Fruit fly (Drosophila melanogaster) whole organism, embryonic: ENCODE results near the gene CG5687.
A peak's percentile ranks its signal among the peaks of the same experiment; 100 is the strongest.

Experiments used
- Ada2b ChIP-seq: fragments of 200-800 bp; sonication (Bioruptor generic); IDR thresholded peaks from 2 replicates; pipeline ENCODE4 v1.3.6; 2022; ENCODE audit warnings: missing biosample characterization, missing genetic modification characterization
- Bgb ChIP-seq: fragments of 200-800 bp; sonication (Bioruptor generic); IDR thresholded peaks from 2 replicates; pipeline ENCODE4 v1.3.6; 2022; ENCODE audit warnings: missing biosample characterization, missing genetic modification characterization; ENCODE audit not compliant: partially characterized antibody
- CG10366 ChIP-seq: fragments of 200-800 bp; sonication (Bioruptor generic); IDR thresholded peaks from 2 replicates; pipeline ENCODE4 v1.3.6; 2022; ENCODE audit warnings: missing biosample characterization, missing genetic modification characterization
- CG11695 ChIP-seq: fragments of 200-800 bp; sonication (Bioruptor generic); IDR thresholded peaks from 3 replicates; pipeline ENCODE4 v1.3.6; 2022; ENCODE audit warnings: missing biosample characterization, missing genetic modification characterization
- CG11723 ChIP-seq: fragments of 200-800 bp; sonication (Bioruptor generic); optimal IDR thresholded peaks from 2 replicates; lab custom pipeline; 2017; ENCODE audit warnings: missing biosample characterization, mild to moderate bottlenecking, missing genetic modification characterization
- CG12071 ChIP-seq: fragments of 200-800 bp; sonication (Bioruptor generic); optimal IDR thresholded peaks from 3 replicates; lab custom pipeline; 2018; ENCODE audit warnings: missing biosample characterization, mild to moderate bottlenecking, missing genetic modification characterization
- CG1603 ChIP-seq: fragments of 200-800 bp; sonication (Bioruptor generic); optimal IDR thresholded peaks from 2 replicates; lab custom pipeline; 2019; ENCODE audit warnings: missing biosample characterization, mild to moderate bottlenecking, missing genetic modification characterization, moderate library complexity
- CG16779 ChIP-seq: fragments of 200-800 bp; sonication (Bioruptor generic); IDR thresholded peaks from 2 replicates; pipeline ENCODE4 v1.3.6; 2022; ENCODE audit warnings: missing biosample characterization, missing genetic modification characterization
- CG17328 ChIP-seq: fragments of 200-800 bp; sonication (Bioruptor generic); IDR thresholded peaks from 2 replicates; pipeline ENCODE4 v1.3.6; 2022; ENCODE audit warnings: missing biosample characterization, missing genetic modification characterization
- CG17361 ChIP-seq: fragments of 200-800 bp; sonication (Bioruptor generic); IDR thresholded peaks from 3 replicates; pipeline ENCODE4 v1.3.6; 2022; ENCODE audit warnings: missing biosample characterization, missing genetic modification characterization
- CG17568 ChIP-seq: fragments of 200-800 bp; sonication (Bioruptor generic); optimal IDR thresholded peaks from 2 replicates; lab custom pipeline; 2018; ENCODE audit warnings: missing biosample characterization, mild to moderate bottlenecking, missing genetic modification characterization, moderate library complexity
- CG18476 ChIP-seq: fragments of 200-800 bp; sonication (Bioruptor generic); optimal IDR thresholded peaks from 2 replicates; lab custom pipeline; 2016; ENCODE audit warnings: missing biosample characterization, mild to moderate bottlenecking, missing genetic modification characterization
- CG32772 ChIP-seq: fragments of 200-800 bp; sonication (Bioruptor generic); IDR thresholded peaks from 2 replicates; pipeline ENCODE4 v1.3.6; 2022; ENCODE audit warnings: missing biosample characterization, missing genetic modification characterization
- CG33557 ChIP-seq: fragments of 200-800 bp; sonication (Bioruptor generic); optimal IDR thresholded peaks from 2 replicates; lab custom pipeline; 2019; ENCODE audit warnings: missing biosample characterization, mild to moderate bottlenecking, missing genetic modification characterization, moderate library complexity
- CG4404 ChIP-seq: fragments of 200-800 bp; sonication (Bioruptor generic); IDR thresholded peaks from 2 replicates; pipeline ENCODE4 v1.3.6; 2022; ENCODE audit warnings: missing biosample characterization, missing genetic modification characterization
- CG4424 ChIP-seq: fragments of 200-800 bp; sonication (Bioruptor generic); optimal IDR thresholded peaks from 3 replicates; lab custom pipeline; 2016; ENCODE audit warnings: missing biosample characterization, missing genetic modification characterization
- CG5953 ChIP-seq: fragments of 200-800 bp; sonication (Bioruptor generic); IDR thresholded peaks from 2 replicates; pipeline ENCODE4 v1.3.6; 2022; ENCODE audit warnings: missing biosample characterization, missing genetic modification characterization
- CG6689 ChIP-seq: fragments of 200-800 bp; sonication (Bioruptor generic); IDR thresholded peaks from 2 replicates; pipeline ENCODE4 v1.3.6; 2022; ENCODE audit warnings: missing biosample characterization, missing genetic modification characterization
- CG7556 ChIP-seq: fragments of 200-800 bp; sonication (Bioruptor generic); optimal IDR thresholded peaks from 2 replicates; lab custom pipeline; 2017; ENCODE audit warnings: missing biosample characterization, mild to moderate bottlenecking, missing genetic modification characterization
- CG8944 ChIP-seq: fragments of 200-800 bp; sonication (Bioruptor generic); optimal IDR thresholded peaks from 3 replicates; lab custom pipeline; 2016; ENCODE audit warnings: missing biosample characterization, missing genetic modification characterization
- CG9215 ChIP-seq: fragments of 200-800 bp; sonication (Bioruptor generic); IDR thresholded peaks from 2 replicates; pipeline ENCODE4 v1.3.6; 2022; ENCODE audit warnings: missing biosample characterization, missing genetic modification characterization
- CG9437 ChIP-seq: fragments of 200-800 bp; sonication (Bioruptor generic); optimal IDR thresholded peaks from 2 replicates; lab custom pipeline; 2018; ENCODE audit warnings: missing biosample characterization, mild to moderate bottlenecking, missing genetic modification characterization
- Dll ChIP-seq: fragments of 200-800 bp; sonication (Bioruptor generic); IDR thresholded peaks from 4 replicates; pipeline ENCODE4 v1.3.6; 2022; ENCODE audit warnings: missing biosample characterization, missing genetic modification characterization; ENCODE audit not compliant: partially characterized antibody
- Ets65A ChIP-seq: fragments of 200-800 bp; sonication (Bioruptor generic); peaks from one replicate; lab custom pipeline; 2016; ENCODE audit warnings: missing biosample characterization, missing genetic modification characterization
- Fer3 ChIP-seq: fragments of 200-800 bp; sonication (Bioruptor generic); optimal IDR thresholded peaks from 2 replicates; lab custom pipeline; 2018; ENCODE audit warnings: missing biosample characterization, mild to moderate bottlenecking, missing genetic modification characterization, moderate library complexity
- HLH4C ChIP-seq: fragments of 200-800 bp; sonication (Bioruptor generic); IDR thresholded peaks from 3 replicates; pipeline ENCODE4 v1.3.6; 2022; ENCODE audit warnings: missing biosample characterization, missing genetic modification characterization; ENCODE audit not compliant: partially characterized antibody
- Lpt ChIP-seq: fragments of >200 bp; optimal IDR thresholded peaks from 2 replicates; lab custom pipeline; 2018; ENCODE audit warnings: missing biosample characterization, missing genetic modification characterization
- Mes4 ChIP-seq: fragments of 200-800 bp; sonication (Bioruptor generic); optimal IDR thresholded peaks from 2 replicates; lab custom pipeline; 2016; ENCODE audit warnings: missing biosample characterization, missing genetic modification characterization
- NFAT ChIP-seq: fragments of 200-800 bp; sonication (Bioruptor generic); IDR thresholded peaks from 2 replicates; pipeline ENCODE4 v1.3.6; 2022; ENCODE audit warnings: missing biosample characterization, missing genetic modification characterization
- Oli ChIP-seq: fragments of 200-800 bp; sonication (Bioruptor generic); optimal IDR thresholded peaks from 2 replicates; lab custom pipeline; 2018; ENCODE audit warnings: missing biosample characterization, mild to moderate bottlenecking, missing genetic modification characterization, moderate library complexity
- TFAM ChIP-seq: fragments of 200-800 bp; sonication (Bioruptor generic); optimal IDR thresholded peaks from 2 replicates; lab custom pipeline; 2017; ENCODE audit warnings: missing biosample characterization, missing genetic modification characterization, inconsistent platforms
- Vsx1 ChIP-seq: fragments of 200-800 bp; sonication (Bioruptor generic); optimal IDR thresholded peaks from 2 replicates; lab custom pipeline; 2017; ENCODE audit warnings: missing biosample characterization, mild to moderate bottlenecking, missing genetic modification characterization, missing genetic modification reagents
- ac ChIP-seq: fragments of 200-800 bp; sonication (Bioruptor generic); optimal IDR thresholded peaks from 3 replicates; lab custom pipeline; 2017; ENCODE audit warnings: missing biosample characterization, mild to moderate bottlenecking, missing genetic modification characterization
- ara ChIP-seq: fragments of 200-800 bp; sonication (Bioruptor generic); IDR thresholded peaks from 2 replicates; pipeline ENCODE4 v1.3.6; 2022; ENCODE audit warnings: missing biosample characterization, missing genetic modification characterization
- bigmax ChIP-seq: fragments of 200-800 bp; sonication (Bioruptor generic); optimal IDR thresholded peaks from 2 replicates; lab custom pipeline; 2018; ENCODE audit warnings: missing biosample characterization, mild to moderate bottlenecking, missing genetic modification characterization
- dan ChIP-seq: fragments of 200-800 bp; sonication (Bioruptor generic); IDR thresholded peaks from 2 replicates; pipeline ENCODE4 v1.3.6; 2022; ENCODE audit warnings: missing biosample characterization, missing genetic modification characterization
- dysf ChIP-seq: fragments of 200-800 bp; sonication (Bioruptor generic); IDR thresholded peaks from 3 replicates; pipeline ENCODE4 v1.3.6; 2022; ENCODE audit warnings: missing biosample characterization, missing genetic modification characterization
- en ChIP-seq: fragments of 200-800 bp; sonication (Bioruptor generic); optimal IDR thresholded peaks from 2 replicates; lab custom pipeline; 2016; ENCODE audit warnings: missing biosample characterization, missing genetic modification characterization
- ewg ChIP-seq: fragments of 200-800 bp; sonication (Bioruptor generic); optimal IDR thresholded peaks from 3 replicates; lab custom pipeline; 2017; ENCODE audit warnings: mild to moderate bottlenecking, missing biosample characterization, missing genetic modification reagents, missing genetic modification characterization
- fru ChIP-seq: fragments of >200 bp; optimal IDR thresholded peaks from 2 replicates; lab custom pipeline; 2017
- fu2 ChIP-seq: fragments of 200-800 bp; sonication (Bioruptor generic); optimal IDR thresholded peaks from 2 replicates; lab custom pipeline; 2016; ENCODE audit warnings: missing biosample characterization, missing genetic modification characterization
- gcm ChIP-seq: fragments of 200-800 bp; sonication (Bioruptor generic); optimal IDR thresholded peaks from 2 replicates; lab custom pipeline; 2019; ENCODE audit warnings: missing biosample characterization, mild to moderate bottlenecking, missing genetic modification characterization, moderate library complexity
- grn ChIP-seq: fragments of 200-800 bp; sonication (Bioruptor generic); optimal IDR thresholded peaks from 3 replicates; lab custom pipeline; 2017; ENCODE audit warnings: missing biosample characterization, missing genetic modification characterization
- ken ChIP-seq: fragments of 200-800 bp; sonication (Bioruptor generic); IDR thresholded peaks from 3 replicates; pipeline ENCODE4 v1.3.6; 2022; ENCODE audit warnings: missing biosample characterization, missing genetic modification characterization
- lab ChIP-seq: fragments of 200-800 bp; sonication (Bioruptor generic); optimal IDR thresholded peaks from 3 replicates; lab custom pipeline; 2017; ENCODE audit warnings: missing biosample characterization, missing genetic modification characterization, mild to moderate bottlenecking, moderate library complexity, missing genetic modification reagents
- otp ChIP-seq: fragments of 200-800 bp; sonication (Bioruptor generic); IDR thresholded peaks from 3 replicates; pipeline ENCODE4, ENCODE4 v1.3.6; 2022; ENCODE audit warnings: missing biosample characterization, missing genetic modification characterization
- pan ChIP-seq, 4 experiments: fragments of >200 bp in 3 of 4; fragments of 200-800 bp in 1 of 4; sonication (Bioruptor generic) in 1 of 4; optimal IDR thresholded peaks in 3 of 4; IDR thresholded peaks in 1 of 4; 2 replicates each; pipeline versions ENCODE4 v1.3.6 to Lab custom; 2017 to 2022; ENCODE audit warnings: missing biosample characterization in 2 of 4, missing genetic modification characterization in 2 of 4, mixed read lengths in 1 of 4
- peb ChIP-seq: fragments of 200-800 bp; sonication (Bioruptor generic); IDR thresholded peaks from 2 replicates; pipeline ENCODE4 v1.3.6; 2022; ENCODE audit warnings: missing biosample characterization, missing genetic modification characterization
- scrt ChIP-seq: fragments of 200-800 bp; sonication (Bioruptor generic); optimal IDR thresholded peaks from 2 replicates; lab custom pipeline; 2018; ENCODE audit warnings: missing biosample characterization, mild to moderate bottlenecking, missing genetic modification characterization, moderate library complexity
- slou ChIP-seq: fragments of 200-800 bp; sonication (Bioruptor generic); optimal IDR thresholded peaks from 3 replicates; lab custom pipeline; 2016; ENCODE audit warnings: missing biosample characterization, missing genetic modification characterization
- trem ChIP-seq: fragments of 200-800 bp; optimal IDR thresholded peaks from 3 replicates; lab custom pipeline; 2019; ENCODE audit warnings: missing biosample characterization, mild to moderate bottlenecking, missing genetic modification characterization, moderate library complexity
- tup ChIP-seq: fragments of 200-800 bp; sonication (Bioruptor generic); optimal IDR thresholded peaks from 2 replicates; lab custom pipeline; 2016; ENCODE audit warnings: missing biosample characterization, mild to moderate bottlenecking, missing genetic modification characterization, moderate library complexity

The CG5687 gene

DNA sequence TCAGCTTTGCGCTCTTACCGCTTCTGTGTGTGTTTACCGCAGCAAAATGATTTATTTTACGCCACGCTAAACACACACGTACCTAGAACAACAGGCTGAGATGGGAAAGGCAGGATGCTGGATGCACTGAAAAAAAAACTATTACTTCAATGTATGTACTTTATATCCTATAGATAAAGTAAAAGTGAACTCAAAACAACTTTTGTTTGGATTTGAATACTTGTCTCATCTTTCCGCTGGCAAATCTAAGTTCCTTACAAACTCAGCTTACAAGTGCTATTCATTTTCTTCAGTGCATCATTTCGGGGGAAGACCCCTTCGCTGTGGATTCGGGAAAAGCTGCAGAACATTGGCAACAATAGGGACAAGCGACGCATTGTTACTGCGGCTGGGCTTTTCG, 37.9 kb upstream of the CG5687 start (continued):
- TF ChIP-seq ewg, result no peak
- no peak for TF ChIP-seq CG5953 (GFP tag; lab: Robert Waterston, UW)
- no peak for TF ChIP-seq CG33557 (GFP tag; lab: Kevin White, UChicago)
- no peak for TF ChIP-seq fru (lab: Kevin White, UChicago)
- no peak for TF ChIP-seq trem (tag; lab: Kevin White, UChicago)
- no peak for TF ChIP-seq CG17328 (GFP tag; lab: Robert Waterston, UW)
- TF ChIP-seq Vsx1 (GFP tag; lab: Kevin White, UChicago), result no peak
- TF ChIP-seq Lpt (GFP tag; lab: Kevin White, UChicago), result no peak
- TF ChIP-seq ac, result no peak
- no peak for TF ChIP-seq gcm
- 0 out of 2 replicates have a peak, but pooled peaks have one; percentile 13 for TF ChIP-seq CG10366
- peak; percentile 35 for TF ChIP-seq CG7556 (GFP tag; lab: Kevin White, UChicago)
- TF ChIP-seq CG17568, result no peak
- TF ChIP-seq CG9215, result no peak
- no peak for TF ChIP-seq bigmax (GFP tag; lab: Kevin White, UChicago)
- no peak for TF ChIP-seq CG11723 (GFP tag; lab: Kevin White, UChicago)
- peak; percentile 8 for TF ChIP-seq CG1603 (tag; lab: Kevin White, UChicago)
- TF ChIP-seq Mes4 (GFP tag; lab: Kevin White, UChicago), result no peak
- TF ChIP-seq CG32772, result no peak
- TF ChIP-seq otp (GFP tag; lab: Robert Waterston, UW), result no peak
- TF ChIP-seq NFAT (GFP tag; lab: Robert Waterston, UW), result no peak
- no peak for TF ChIP-seq CG4404 (GFP tag; lab: Robert Waterston, UW)
- TF ChIP-seq Dll (GFP tag; lab: Robert Waterston, UW), result no peak
- no peak for TF ChIP-seq HLH4C (GFP tag; lab: Robert Waterston, UW)
- peak; percentile 36 for TF ChIP-seq lab
- no peak for TF ChIP-seq pan (optimal IDR thresholded peaks at IDR 0.05; lab: Kevin White, UChicago)
- no peak for TF ChIP-seq pan (GFP tag; optimal IDR thresholded peaks at IDR 0.05 in 1 of 2, IDR thresholded peaks at IDR 0.05 in 1 of 2)
- peak; percentile 20 for TF ChIP-seq Fer3 (tag; lab: Kevin White, UChicago)
- TF ChIP-seq ara (GFP tag; lab: Robert Waterston, UW), result no peak
- TF ChIP-seq Oli (tag; lab: Kevin White, UChicago), result no peak
- peak; percentile 2 for TF ChIP-seq scrt (GFP tag; lab: Kevin White, UChicago)
- peak; percentile 37 for TF ChIP-seq CG6689 (GFP tag; lab: Robert Waterston, UW)
- TF ChIP-seq tup (GFP tag; lab: Kevin White, UChicago), result no peak
- peak; percentile 28; the same call in 1 of the 2 replicates for TF ChIP-seq Ada2b
- TF ChIP-seq CG17361 (GFP tag; lab: Robert Waterston, UW), result no peak
- peak; percentile 40; the same call in 1 of the 3 replicates for TF ChIP-seq dysf (GFP tag; lab: Robert Waterston, UW)
- no peak for TF ChIP-seq grn
- no peak for TF ChIP-seq ken (GFP tag; lab: Robert Waterston, UW)
- TF ChIP-seq CG16779 (GFP tag; lab: Robert Waterston, UW), result no peak
- no peak for TF ChIP-seq peb (GFP tag; lab: Robert Waterston, UW)
- TF ChIP-seq Ets65A (GFP tag; lab: Kevin White, UChicago), result peak; percentile 91
- no peak for TF ChIP-seq CG12071 (GFP tag; lab: Kevin White, UChicago)
- no peak for TF ChIP-seq en
- no peak for TF ChIP-seq CG18476 (GFP tag; lab: Kevin White, UChicago)
- no peak for TF ChIP-seq fu2 (GFP tag; lab: Kevin White, UChicago)
- no peak for TF ChIP-seq Bgb (GFP tag; lab: Robert Waterston, UW)
- no peak for TF ChIP-seq CG11695 (GFP tag; lab: Robert Waterston, UW)
- no peak for TF ChIP-seq slou (GFP tag; lab: Kevin White, UChicago)
- no peak for TF ChIP-seq dan (GFP tag; lab: Robert Waterston, UW)
- no peak for TF ChIP-seq CG4424 (GFP tag; lab: Kevin White, UChicago)
- no peak for TF ChIP-seq TFAM
- TF ChIP-seq CG8944 (GFP tag; lab: Kevin White, UChicago), result no peak
- TF ChIP-seq CG9437, result no peak
